Worm (Caenorhabditis elegans): ENCODE results near the gene flp-32.

DNA sequence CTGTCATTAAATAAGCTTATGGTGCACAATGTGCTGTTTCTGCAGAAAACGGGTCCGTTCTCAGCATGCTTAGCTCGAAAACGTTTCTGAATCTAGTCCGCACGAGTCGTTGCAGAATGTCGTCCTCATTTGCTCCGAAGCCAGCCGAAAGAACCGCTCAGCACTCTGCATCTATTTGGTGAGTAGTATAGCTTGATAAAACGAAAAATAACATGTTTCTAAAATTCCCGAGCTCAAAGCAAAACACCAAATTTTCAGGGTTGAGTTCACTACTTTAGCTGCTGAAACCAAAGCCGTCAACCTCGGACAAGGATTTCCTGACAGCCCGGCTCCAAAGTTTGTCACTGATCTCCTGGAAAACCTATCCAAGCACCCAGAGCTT lies 8.1 kb downstream of the flp-32 start, which contains the start of gene nkat-3:
- TF ChIP-seq nhr-12 (tag; optimal IDR thresholded peaks at IDR 0.05) = no peak
- TF ChIP-seq unc-62 (GFP tag; optimal IDR thresholded peaks at IDR 0.05) = no peak
- TF ChIP-seq ama-1 (optimal IDR thresholded peaks at IDR 0.05) = no peak
- no peak for TF ChIP-seq snpc-4 (tag; optimal IDR thresholded peaks at IDR 0.05)
- TF ChIP-seq nhr-21 (tag; optimal IDR thresholded peaks at IDR 0.05) = no peak
- TF ChIP-seq unc-55 (GFP tag; optimal IDR thresholded peaks at IDR 0.05) = no peak
- no peak for TF ChIP-seq nhr-11 (tag; optimal IDR thresholded peaks at IDR 0.05)
- TF ChIP-seq fos-1 (tag; optimal IDR thresholded peaks at IDR 0.05) = no peak
- TF ChIP-seq crh-2 (tag; optimal IDR thresholded peaks at IDR 0.05) = no peak
- no peak for TF ChIP-seq lin-39 (tag; optimal IDR thresholded peaks at IDR 0.05)
- no peak for TF ChIP-seq skn-1 (tag; optimal IDR thresholded peaks at IDR 0.05)
- no peak for TF ChIP-seq nhr-25 (tag; optimal IDR thresholded peaks at IDR 0.05)
